Worm (Caenorhabditis elegans) whole organism, young adult: ENCODE data around the gene F59A7.5.

Source experiments
- F49E8.2 ChIP-seq: sonication (generic microtip); optimal IDR thresholded peaks from 3 replicates; lab custom pipeline; 2017; ENCODE audit warnings: missing genetic modification characterization, mild to moderate bottlenecking, missing compliant biosample characterization, antibody characterized with exemption, moderate library complexity; ENCODE audit not compliant: insufficient read depth
- F52B5.7 ChIP-seq: sonication (generic microtip); optimal IDR thresholded peaks from 2 replicates; lab custom pipeline; 2016; ENCODE audit warnings: mild to moderate bottlenecking, missing genetic modification characterization, missing compliant biosample characterization
- mes-4 ChIP-seq: sonication (generic microtip); optimal IDR thresholded peaks from 2 replicates; lab custom pipeline; 2016; ENCODE audit warnings: missing genotype, missing genetic modification characterization, missing compliant biosample characterization
- unc-62 ChIP-seq: fragments of 150-350 bp; optimal IDR thresholded peaks from 2 replicates; lab custom pipeline; 2014; ENCODE audit warnings: missing biosample characterization, missing genetic modification reagents, missing genetic modification characterization

DNA sequence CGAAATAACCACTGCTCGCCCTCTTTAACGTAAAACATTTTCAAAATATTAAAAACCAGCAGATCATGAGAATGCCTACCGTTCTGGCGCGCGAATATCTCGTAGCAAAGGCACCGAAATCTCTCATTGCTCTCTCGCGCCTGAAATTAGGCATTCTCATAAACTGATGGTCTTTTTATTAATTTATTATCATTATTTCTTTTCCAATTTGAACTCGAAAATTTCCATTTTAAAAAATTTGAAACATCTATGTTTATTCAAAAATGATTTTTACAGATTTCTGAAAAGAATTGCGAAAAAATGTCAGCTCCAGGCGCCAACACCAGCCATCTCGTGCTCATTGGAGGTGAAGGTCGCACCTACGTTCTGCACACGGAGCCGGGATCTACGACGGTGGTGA, 7.4 kb downstream of the F59A7.5 start, which contains the start of gene F59A7.12:
- TF ChIP-seq mes-4 (tag; lab: Kevin White, UChicago) = no peak
- TF ChIP-seq unc-62 (GFP tag; lab: Kevin White, UChicago) = no peak
- TF ChIP-seq F52B5.7 (tag; lab: Kevin White, UChicago) = no peak
- TF ChIP-seq F49E8.2 = no peak
